Fruit fly (Drosophila melanogaster): ENCODE results near the gene Clic.

DNA sequence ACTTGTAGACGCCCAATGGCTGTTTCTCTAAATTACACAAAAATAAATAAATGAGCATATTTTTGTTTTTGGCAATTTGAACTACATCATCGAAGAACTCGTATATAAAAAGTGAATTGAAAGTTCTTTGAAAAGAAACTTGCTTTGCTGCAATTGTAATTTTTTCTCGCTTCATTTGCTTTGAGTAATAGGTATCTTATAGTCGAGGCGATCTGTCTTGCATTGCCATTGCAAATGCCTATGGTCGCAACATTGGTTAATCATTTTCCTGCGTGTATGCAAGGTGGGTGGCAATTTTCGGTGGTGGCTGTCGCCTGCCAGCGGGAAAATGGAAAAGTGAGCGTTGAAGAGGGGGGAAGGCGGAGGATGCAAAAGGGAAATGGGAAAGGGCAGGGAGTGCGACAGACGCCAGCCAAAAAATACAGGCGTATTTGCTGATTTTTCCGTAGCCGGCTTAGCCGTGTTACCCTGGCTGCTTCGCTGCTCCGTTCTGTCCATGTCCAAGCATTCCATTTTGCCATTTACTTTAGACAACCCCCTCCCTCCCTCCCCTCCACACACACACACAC is 34.7 kb downstream of the Clic start:
- TF ChIP-seq h (optimal IDR thresholded peaks at IDR 0.05) (no peak), ttk (optimal IDR thresholded peaks at IDR 0.05) (no peak), insv (optimal IDR thresholded peaks at IDR 0.05) (no peak)
